Fruit fly (Drosophila melanogaster): ENCODE results near the gene Ccdc85.

Ccdc85 gene

dm6 chr2L:2999113-2999512 is at the start of gene Ccdc85 (continued):
- TF ChIP-seq wor (GFP tag; IDR thresholded peaks at IDR 0.05) (no peak), CG11560 (tag; IDR thresholded peaks at IDR 0.05) (peak; percentile 50; the same call in 1 of the 3 replicates), CG2712 (tag; optimal IDR thresholded peaks at IDR 0.05) (peak; percentile 51), Dp (GFP tag; optimal IDR thresholded peaks at IDR 0.05) (peak; percentile 67), unc-4 (GFP tag; IDR thresholded peaks at IDR 0.05; ENCODE audit: partially characterized antibody) (peak; percentile 90), Lhr (GFP tag; optimal IDR thresholded peaks at IDR 0.05) (peak; percentile 12), Dad (GFP tag; optimal IDR thresholded peaks at IDR 0.05) (no peak), jing (GFP tag; optimal IDR thresholded peaks at IDR 0.05) (no peak), CG13296 (GFP tag; optimal IDR thresholded peaks at IDR 0.05) (peak; percentile 2), Jarid2 (GFP tag; optimal IDR thresholded peaks at IDR 0.05) (peak; percentile 94), stwl (tag; optimal IDR thresholded peaks at IDR 0.05) (peak; percentile 94), inv (GFP tag; IDR thresholded peaks at IDR 0.05; ENCODE audit: partially characterized antibody) (peak; percentile 84), tio (GFP tag; optimal IDR thresholded peaks at IDR 0.05) (no peak), Scr (GFP tag; IDR thresholded peaks at IDR 0.05; ENCODE audit: partially characterized antibody) (peak; percentile 92), Dll (GFP tag; IDR thresholded peaks at IDR 0.05; ENCODE audit: partially characterized antibody) (peak; percentile 93), CG6765 (GFP tag; optimal IDR thresholded peaks at IDR 0.05) (no peak), repo (GFP tag; optimal IDR thresholded peaks at IDR 0.05) (no peak), pum (GFP tag; optimal IDR thresholded peaks at IDR 0.05) (no peak), pzg (GFP tag; optimal IDR thresholded peaks at IDR 0.05) (peak; percentile 80), CG15269 (tag; optimal IDR thresholded peaks at IDR 0.05) (no peak), CG3847 (GFP tag; IDR thresholded peaks at IDR 0.05) (0 out of 2 replicates have a peak, but pooled peaks have one; percentile 28), ara (GFP tag; IDR thresholded peaks at IDR 0.05) (no peak), Eip74EF (GFP tag; optimal IDR thresholded peaks at IDR 0.05) (no peak), ewg (GFP tag; optimal IDR thresholded peaks at IDR 0.05) (no peak), Mes4 (GFP tag; optimal IDR thresholded peaks at IDR 0.05) (peak; percentile 4), TFAM (GFP tag; optimal IDR thresholded peaks at IDR 0.05) (no peak), CG6791 (GFP tag; IDR thresholded peaks at IDR 0.05; ENCODE audit: partially characterized antibody) (peak; percentile 99), CG2129 (GFP tag; IDR thresholded peaks at IDR 0.05; ENCODE audit: partially characterized antibody) (peak; percentile 57), CG16863 (GFP tag; optimal IDR thresholded peaks at IDR 0.05) (no peak), bbx (GFP tag; IDR thresholded peaks at IDR 0.05; ENCODE audit: partially characterized antibody) (peak; percentile 99), CG17829 (tag; optimal IDR thresholded peaks at IDR 0.05) (peak; percentile 44), pfk (GFP tag; optimal IDR thresholded peaks at IDR 0.05) (no peak), Dref (GFP tag; IDR thresholded peaks at IDR 0.05) (peak; percentile 98), CG17612 (GFP tag; IDR thresholded peaks at IDR 0.05) (no peak), CG13624 (GFP tag; optimal IDR thresholded peaks at IDR 0.05) (peak; percentile 55), CG4854 (GFP tag; optimal IDR thresholded peaks at IDR 0.05) (no peak), CG42726 (GFP tag; IDR thresholded peaks at IDR 0.05; ENCODE audit: partially characterized antibody) (peak; percentile 92), mld (GFP tag; IDR thresholded peaks at IDR 0.05; ENCODE audit: partially characterized antibody) (peak; percentile 98), CG16779 (GFP tag; IDR thresholded peaks at IDR 0.05) (peak; percentile 64; the same call in 1 of the 2 replicates), zf30C (GFP tag; optimal IDR thresholded peaks at IDR 0.05) (no peak), Sry-δ (GFP tag; optimal IDR thresholded peaks at IDR 0.05) (peak; percentile 95), Med (GFP tag) (peak; percentile 93), so (GFP tag; IDR thresholded peaks at IDR 0.05) (no peak), CG2116 (GFP tag; optimal IDR thresholded peaks at IDR 0.05) (peak; percentile 88), CG10267 (tag; optimal IDR thresholded peaks at IDR 0.05) (peak; percentile 51), nerfin-2 (GFP tag; IDR thresholded peaks at IDR 0.05; ENCODE audit: partially characterized antibody) (peak; percentile 99), CG17186 (GFP tag; optimal IDR thresholded peaks at IDR 0.05) (peak; percentile 43), gt (GFP tag; IDR thresholded peaks at IDR 0.05) (no peak), Hr51 (GFP tag; optimal IDR thresholded peaks at IDR 0.05) (no peak)

Data from whole organism, embryonic.